Fruit fly (Drosophila melanogaster) whole organism, embryonic: Measurements from ENCODE around the gene CG3119.

Source experiments
- BEAF-32 ChIP-seq: fragments of 200-800 bp; sonication (Bioruptor generic); optimal IDR thresholded peaks from 3 replicates; lab custom pipeline; 2017; ENCODE audit warnings: missing biosample characterization, missing genetic modification characterization, mild to moderate bottlenecking, moderate library complexity, missing genetic modification reagents
- CG10209 ChIP-seq: fragments of 200-800 bp; sonication (Bioruptor generic); optimal IDR thresholded peaks from 3 replicates; lab custom pipeline; 2017; ENCODE audit warnings: missing biosample characterization, mild to moderate bottlenecking, missing genetic modification characterization, missing genetic modification reagents
- CG10321 ChIP-seq: fragments of 200-800 bp; sonication (Bioruptor generic); IDR thresholded peaks from 2 replicates; pipeline ENCODE4 v1.3.6; 2022; ENCODE audit warnings: missing biosample characterization, missing genetic modification characterization
- CG10565 ChIP-seq: fragments of 200-800 bp; sonication (Bioruptor generic); optimal IDR thresholded peaks from 3 replicates; lab custom pipeline; 2016; ENCODE audit warnings: missing biosample characterization, mild to moderate bottlenecking, missing genetic modification characterization
- CG11085 ChIP-seq: fragments of 200-800 bp; sonication (Bioruptor generic); IDR thresholded peaks from 2 replicates; pipeline ENCODE4 v1.3.6; 2022; ENCODE audit warnings: missing biosample characterization, missing genetic modification characterization
- CG11695 ChIP-seq: fragments of 200-800 bp; sonication (Bioruptor generic); IDR thresholded peaks from 3 replicates; pipeline ENCODE4 v1.3.6; 2022; ENCODE audit warnings: missing biosample characterization, missing genetic modification characterization
- CG12071 ChIP-seq: fragments of 200-800 bp; sonication (Bioruptor generic); optimal IDR thresholded peaks from 3 replicates; lab custom pipeline; 2018; ENCODE audit warnings: missing biosample characterization, mild to moderate bottlenecking, missing genetic modification characterization
- CG13287 ChIP-seq: fragments of 200-800 bp; sonication (Bioruptor generic); IDR thresholded peaks from 2 replicates; pipeline ENCODE4 v1.3.6; 2022; ENCODE audit warnings: missing biosample characterization, missing genetic modification characterization; ENCODE audit not compliant: partially characterized antibody
- CG14710 ChIP-seq: fragments of 200-800 bp; sonication (Bioruptor generic); optimal IDR thresholded peaks from 3 replicates; lab custom pipeline; 2019; ENCODE audit warnings: missing biosample characterization, mild to moderate bottlenecking, missing genetic modification characterization, moderate library complexity
- CG14965 ChIP-seq: fragments of 200-800 bp; sonication (Bioruptor generic); optimal IDR thresholded peaks from 2 replicates; lab custom pipeline; 2016; ENCODE audit warnings: missing biosample characterization, missing genetic modification characterization, borderline replicate concordance
- CG15011 ChIP-seq: fragments of 200-800 bp; sonication (Bioruptor generic); optimal IDR thresholded peaks from 3 replicates; lab custom pipeline; 2018; ENCODE audit warnings: missing biosample characterization, mild to moderate bottlenecking, missing genetic modification characterization
- CG1603 ChIP-seq: fragments of 200-800 bp; sonication (Bioruptor generic); optimal IDR thresholded peaks from 2 replicates; lab custom pipeline; 2019; ENCODE audit warnings: missing biosample characterization, mild to moderate bottlenecking, missing genetic modification characterization, moderate library complexity
- CG16815 ChIP-seq: fragments of 200-800 bp; sonication (Bioruptor generic); optimal IDR thresholded peaks from 3 replicates; lab custom pipeline; 2017; ENCODE audit warnings: missing biosample characterization, mild to moderate bottlenecking, missing genetic modification characterization
- CG18764 ChIP-seq: fragments of 200-800 bp; sonication (Bioruptor generic); optimal IDR thresholded peaks from 3 replicates; lab custom pipeline; 2016; ENCODE audit warnings: missing biosample characterization, missing genetic modification characterization
- CG4360 ChIP-seq: fragments of 200-800 bp; sonication (Bioruptor generic); IDR thresholded peaks from 2 replicates; pipeline ENCODE4 v1.3.6; 2022; ENCODE audit warnings: missing biosample characterization, missing genetic modification characterization
- CG4424 ChIP-seq: fragments of 200-800 bp; sonication (Bioruptor generic); optimal IDR thresholded peaks from 3 replicates; lab custom pipeline; 2016; ENCODE audit warnings: missing biosample characterization, missing genetic modification characterization
- CG6654 ChIP-seq: fragments of 200-800 bp; sonication (Bioruptor generic); optimal IDR thresholded peaks from 2 replicates; lab custom pipeline; 2017; ENCODE audit warnings: missing biosample characterization, mild to moderate bottlenecking, missing genetic modification characterization
- CG8290 ChIP-seq, 3 experiments: fragments of 200-800 bp; sonication (Bioruptor generic); optimal IDR thresholded peaks; 2 replicates each; lab custom pipeline; 2016 to 2019; ENCODE audit warnings: missing biosample characterization in 3 of 3, missing genetic modification characterization in 3 of 3, mild to moderate bottlenecking in 2 of 3, moderate library complexity in 1 of 3
- CG8944 ChIP-seq: fragments of 200-800 bp; sonication (Bioruptor generic); optimal IDR thresholded peaks from 3 replicates; lab custom pipeline; 2016; ENCODE audit warnings: missing biosample characterization, missing genetic modification characterization
- Dad ChIP-seq: fragments of 200-800 bp; sonication (Bioruptor generic); optimal IDR thresholded peaks from 3 replicates; lab custom pipeline; 2016; ENCODE audit warnings: missing biosample characterization, missing genetic modification characterization
- Dip2 ChIP-seq: fragments of 200-800 bp; sonication (Bioruptor generic); IDR thresholded peaks from 2 replicates; pipeline ENCODE4 v1.3.6; 2022; ENCODE audit warnings: missing biosample characterization, missing genetic modification characterization
- Dip3 ChIP-seq: fragments of 200-800 bp; sonication (Bioruptor generic); optimal IDR thresholded peaks from 3 replicates; lab custom pipeline; 2016; ENCODE audit warnings: missing biosample characterization, missing genetic modification characterization
- Doc3 ChIP-seq: fragments of 200-800 bp; sonication (Bioruptor generic); IDR thresholded peaks from 3 replicates; pipeline ENCODE4 v1.3.6; 2022; ENCODE audit warnings: missing biosample characterization, missing genetic modification characterization; ENCODE audit not compliant: partially characterized antibody
- HmgZ ChIP-seq: fragments of 200-800 bp; sonication (Bioruptor generic); optimal IDR thresholded peaks from 2 replicates; lab custom pipeline; 2018; ENCODE audit warnings: missing biosample characterization, mild to moderate bottlenecking, missing genetic modification characterization
- Hmx ChIP-seq: fragments of 200-800 bp; sonication (Bioruptor generic); optimal IDR thresholded peaks from 2 replicates; lab custom pipeline; 2016; ENCODE audit warnings: missing biosample characterization, missing genetic modification characterization
- Side ChIP-seq: fragments of 200-800 bp; sonication (Bioruptor generic); optimal IDR thresholded peaks from 2 replicates; lab custom pipeline; 2016; ENCODE audit warnings: missing biosample characterization, missing genetic modification characterization
- ab ChIP-seq: fragments of 200-800 bp; sonication (Bioruptor generic); optimal IDR thresholded peaks from 2 replicates; lab custom pipeline; 2016; ENCODE audit warnings: missing biosample characterization, missing genetic modification characterization
- ase ChIP-seq: fragments of 200-800 bp; sonication (Bioruptor generic); IDR thresholded peaks from 3 replicates; pipeline ENCODE4 v1.3.6; 2022; ENCODE audit warnings: missing biosample characterization, missing genetic modification characterization
- chm ChIP-seq: fragments of 200-800 bp; sonication (Bioruptor generic); IDR thresholded peaks from 2 replicates; pipeline ENCODE4 v1.3.6; 2022; ENCODE audit warnings: missing biosample characterization, missing genetic modification characterization
- ci ChIP-seq: fragments of 200-800 bp; sonication (Bioruptor generic); IDR thresholded peaks from 3 replicates; pipeline ENCODE4 v1.3.6; 2022; ENCODE audit warnings: missing biosample characterization, missing genetic modification characterization
- dan ChIP-seq: fragments of 200-800 bp; sonication (Bioruptor generic); IDR thresholded peaks from 2 replicates; pipeline ENCODE4 v1.3.6; 2022; ENCODE audit warnings: missing biosample characterization, missing genetic modification characterization
- ems ChIP-seq: fragments of 200-800 bp; sonication (Bioruptor generic); optimal IDR thresholded peaks from 3 replicates; lab custom pipeline; 2016; ENCODE audit warnings: missing biosample characterization, missing genetic modification characterization
- gce ChIP-seq: fragments of 200-800 bp; sonication (Bioruptor generic); IDR thresholded peaks from 3 replicates; pipeline ENCODE4 v1.3.6; 2022; ENCODE audit warnings: missing biosample characterization, missing genetic modification characterization
- gcm ChIP-seq: fragments of 200-800 bp; sonication (Bioruptor generic); optimal IDR thresholded peaks from 2 replicates; lab custom pipeline; 2019; ENCODE audit warnings: missing biosample characterization, mild to moderate bottlenecking, missing genetic modification characterization, moderate library complexity
- grn ChIP-seq: fragments of 200-800 bp; sonication (Bioruptor generic); optimal IDR thresholded peaks from 3 replicates; lab custom pipeline; 2017; ENCODE audit warnings: missing biosample characterization, missing genetic modification characterization
- gsb ChIP-seq: fragments of 200-800 bp; sonication (Bioruptor generic); IDR thresholded peaks from 2 replicates; pipeline ENCODE4 v1.3.6; 2022; ENCODE audit warnings: missing biosample characterization, missing genetic modification characterization
- gsb-n ChIP-seq: fragments of 200-800 bp; sonication (Bioruptor generic); optimal IDR thresholded peaks from 3 replicates; lab custom pipeline; 2018; ENCODE audit warnings: missing biosample characterization, mild to moderate bottlenecking, missing genetic modification characterization
- gt ChIP-seq: fragments of 200-800 bp; sonication (Bioruptor generic); IDR thresholded peaks from 2 replicates; pipeline ENCODE4 v1.3.6; 2022; ENCODE audit warnings: missing biosample characterization, missing genetic modification characterization
- jigr1 ChIP-seq: fragments of 200-800 bp; sonication (Bioruptor generic); IDR thresholded peaks from 3 replicates; pipeline ENCODE4 v1.3.6; 2022; ENCODE audit warnings: missing biosample characterization, missing genetic modification characterization
- jing ChIP-seq: fragments of 200-800 bp; sonication (Bioruptor generic); optimal IDR thresholded peaks from 2 replicates; lab custom pipeline; 2018; ENCODE audit warnings: missing biosample characterization, mild to moderate bottlenecking, missing genetic modification characterization
- otp ChIP-seq: fragments of 200-800 bp; sonication (Bioruptor generic); IDR thresholded peaks from 3 replicates; pipeline ENCODE4, ENCODE4 v1.3.6; 2022; ENCODE audit warnings: missing biosample characterization, missing genetic modification characterization
- peb ChIP-seq: fragments of 200-800 bp; sonication (Bioruptor generic); IDR thresholded peaks from 2 replicates; pipeline ENCODE4 v1.3.6; 2022; ENCODE audit warnings: missing biosample characterization, missing genetic modification characterization
- schlank ChIP-seq: fragments of 200-800 bp; sonication (Bioruptor generic); optimal IDR thresholded peaks from 2 replicates; lab custom pipeline; 2018; ENCODE audit warnings: missing biosample characterization, mild to moderate bottlenecking, missing genetic modification characterization
- scrt ChIP-seq: fragments of 200-800 bp; sonication (Bioruptor generic); optimal IDR thresholded peaks from 2 replicates; lab custom pipeline; 2018; ENCODE audit warnings: missing biosample characterization, mild to moderate bottlenecking, missing genetic modification characterization, moderate library complexity
- seq ChIP-seq: fragments of 200-800 bp; sonication (Bioruptor generic); IDR thresholded peaks from 2 replicates; pipeline ENCODE4 v1.3.6; 2022; ENCODE audit warnings: missing biosample characterization, missing genetic modification characterization
- shn ChIP-seq: fragments of 200-800 bp; sonication (Bioruptor generic); optimal IDR thresholded peaks from 3 replicates; lab custom pipeline; 2016; ENCODE audit warnings: missing biosample characterization, missing genetic modification characterization
- sima ChIP-seq: fragments of 200-800 bp; sonication (Bioruptor generic); optimal IDR thresholded peaks from 2 replicates; lab custom pipeline; 2016; ENCODE audit warnings: missing biosample characterization, missing genetic modification characterization
- sisA ChIP-seq: fragments of 200-800 bp; sonication (Bioruptor generic); IDR thresholded peaks from 2 replicates; pipeline ENCODE4 v1.3.6; 2022; ENCODE audit warnings: missing biosample characterization, missing genetic modification characterization
- sna ChIP-seq: fragments of 200-800 bp; sonication (Bioruptor generic); IDR thresholded peaks from 2 replicates; pipeline ENCODE4 v1.3.6; 2022; ENCODE audit warnings: missing biosample characterization, missing genetic modification characterization; ENCODE audit not compliant: partially characterized antibody
- ttk ChIP-seq: fragments of 200-800 bp; sonication (Bioruptor generic); IDR thresholded peaks from 2 replicates; pipeline ENCODE4 v2.1.2; 2022; ENCODE audit warnings: missing biosample characterization, missing genetic modification characterization
- wdn ChIP-seq: fragments of 200-800 bp; sonication (Bioruptor generic); IDR thresholded peaks from 2 replicates; pipeline ENCODE4 v1.3.6; 2022; ENCODE audit warnings: missing biosample characterization, missing genetic modification characterization

The CG3119 gene

dm6 chr2L:2856960-2857584 lies 19.4 kb upstream of the CG3119 start, which contains the start of gene CG2991 (continued):
- TF ChIP-seq CG13287 (GFP tag; lab: Robert Waterston, UW) (peak; percentile 87), Dip2 (no peak), CG8290 (GFP tag; optimal IDR thresholded peaks at IDR 0.05; lab: Kevin White, UChicago) (no peak), CG8290 (tag; optimal IDR thresholded peaks at IDR 0.05; lab: Kevin White, UChicago) (peak in 1 of 2 experiments; percentile 75), CG14710 (tag; lab: Kevin White, UChicago) (peak; percentile 60), CG11085 (GFP tag; lab: Robert Waterston, UW) (no peak), CG8944 (GFP tag; lab: Kevin White, UChicago) (no peak), HmgZ (tag; lab: Kevin White, UChicago) (peak; percentile 80), schlank (tag; lab: Kevin White, UChicago) (no peak), wdn (GFP tag; lab: Robert Waterston, UW) (peak; percentile 28; the same call in 1 of the 2 replicates), ab (GFP tag; lab: Kevin White, UChicago) (no peak), grn (no peak), gce (GFP tag; lab: Robert Waterston, UW) (no peak), CG10321 (GFP tag; lab: Robert Waterston, UW) (no peak), ems (no peak), jigr1 (GFP tag; lab: Robert Waterston, UW) (no peak), gt (no peak), Hmx (no peak), gsb-n (tag; lab: Kevin White, UChicago) (peak; percentile 56), sna (GFP tag; lab: Robert Waterston, UW) (peak; percentile 87), CG10565 (no peak), CG12071 (no peak), gsb (GFP tag; lab: Robert Waterston, UW) (no peak), Dip3 (no peak), dan (no peak), gcm (GFP tag; lab: Kevin White, UChicago) (no peak), CG14965 (GFP tag; lab: Kevin White, UChicago) (no peak), CG6654 (GFP tag; lab: Kevin White, UChicago) (no peak), ttk (GFP tag; lab: Robert Waterston, UW) (no peak), otp (no peak), CG18764 (GFP tag; lab: Kevin White, UChicago) (no peak), CG11695 (GFP tag; lab: Robert Waterston, UW) (no peak), scrt (GFP tag; lab: Kevin White, UChicago) (no peak), Doc3 (GFP tag; lab: Robert Waterston, UW) (peak; percentile 74), peb (GFP tag; lab: Robert Waterston, UW) (no peak), shn (GFP tag; lab: Kevin White, UChicago) (no peak), sisA (GFP tag; lab: Robert Waterston, UW) (no peak), Dad (GFP tag; lab: Kevin White, UChicago) (no peak), chm (GFP tag; lab: Robert Waterston, UW) (peak; percentile 74), BEAF-32 (GFP tag; lab: Kevin White, UChicago) (peak; percentile 93), CG4424 (GFP tag; lab: Kevin White, UChicago) (no peak), CG10209 (GFP tag; lab: Kevin White, UChicago) (no peak), Side (GFP tag; lab: Kevin White, UChicago) (no peak), CG16815 (no peak), ci (GFP tag; lab: Robert Waterston, UW) (peak; percentile 14; the same call in 2 of the 3 replicates), ase (GFP tag; lab: Robert Waterston, UW) (no peak), CG15011 (GFP tag; lab: Kevin White, UChicago) (no peak), CG4360 (GFP tag; lab: Robert Waterston, UW) (no peak; the same call in 1 of the 2 replicates), jing (GFP tag; lab: Kevin White, UChicago) (no peak), CG1603 (tag; lab: Kevin White, UChicago) (peak; percentile 74), sima (GFP tag; lab: Kevin White, UChicago) (no peak), seq (GFP tag; lab: Robert Waterston, UW) (no peak)
